Worm (Caenorhabditis elegans): ENCODE results near the gene mrpl-22.

DNA sequence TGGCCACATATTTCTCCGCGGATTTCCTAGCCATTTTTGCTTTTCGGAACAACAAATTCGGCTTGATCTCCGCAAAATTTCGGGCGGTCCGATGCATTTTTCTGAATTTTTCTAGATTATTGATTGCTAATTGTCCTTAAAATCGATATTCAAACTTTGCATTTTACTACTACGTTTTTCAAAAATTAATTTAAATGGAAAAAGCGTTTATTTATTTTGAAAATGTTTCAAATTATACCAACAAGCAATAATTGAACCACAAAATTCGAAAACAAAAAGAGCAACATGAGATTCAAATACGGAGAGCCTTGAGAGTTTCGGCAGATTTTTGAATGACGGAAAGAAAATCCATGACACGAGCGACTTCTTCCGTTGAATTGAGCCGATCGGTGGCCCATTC lies 20.2 kb upstream of the mrpl-22 start, which contains the start of gene Y45F3A.9:
- TF ChIP-seq dao-5 (tag; optimal IDR thresholded peaks at IDR 0.05) (no peak), him-1 (tag; optimal IDR thresholded peaks at IDR 0.05) (no peak)

Data from whole organism, L4/young adult.